Fruit fly (Drosophila melanogaster) Kc167 (cell line): ENCODE results near the gene CG43439.

Experiments
- Myc ChIP-seq: fragments of >200 bp; optimal IDR thresholded peaks from 2 replicates; lab custom pipeline; 2017; ENCODE audit warnings: missing external identifiers
- Sin3A ChIP-seq: fragments of >200 bp; optimal IDR thresholded peaks from 2 replicates; lab custom pipeline; 2018; ENCODE audit warnings: missing external identifiers
- h ChIP-seq: fragments of >200 bp; optimal IDR thresholded peaks from 3 replicates; lab custom pipeline; 2018; ENCODE audit warnings: missing external identifiers
- insv ChIP-seq: fragments of >200 bp; optimal IDR thresholded peaks from 3 replicates; lab custom pipeline; 2018; ENCODE audit warnings: missing external identifiers
- psq ChIP-seq: fragments of >200 bp; optimal IDR thresholded peaks from 2 replicates; lab custom pipeline; 2017; ENCODE audit warnings: missing external identifiers
- ttk ChIP-seq: sonication (Bioruptor generic); optimal IDR thresholded peaks from 2 replicates; lab custom pipeline; 2017; ENCODE audit warnings: missing external identifiers

DNA sequence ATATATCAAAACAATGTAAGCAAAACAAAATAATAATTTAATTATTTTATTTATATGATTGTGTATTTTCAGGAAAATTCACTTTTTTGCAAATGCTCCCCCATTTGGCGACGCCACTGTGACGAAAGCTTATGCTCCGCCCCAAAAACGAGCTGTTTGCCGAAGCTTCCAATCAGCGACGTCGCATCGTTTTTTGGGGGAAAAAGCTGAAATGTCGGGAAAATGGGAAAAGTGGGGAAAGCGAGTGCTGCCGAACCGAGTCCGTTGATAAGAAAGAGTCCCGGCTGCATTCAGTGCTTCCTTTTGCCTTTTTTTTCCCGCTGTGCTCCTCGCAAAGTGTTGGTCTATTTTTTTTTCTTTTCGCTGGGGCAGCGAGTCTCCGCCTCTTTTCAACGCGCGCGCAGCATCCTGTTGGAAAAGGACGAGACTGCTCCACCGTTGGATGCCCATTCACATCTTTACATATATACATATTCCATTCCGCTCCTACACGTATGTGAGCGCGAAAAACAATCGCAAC is 49.5 kb downstream of the CG43439 start:
- TF ChIP-seq h (no peak), psq (lab: Kevin White, UChicago) (no peak), ttk (lab: Kevin White, UChicago) (no peak), Myc (lab: Kevin White, UChicago) (no peak), insv (lab: Kevin White, UChicago) (no peak), Sin3A (no peak)
